Fruit fly (Drosophila melanogaster): ENCODE measurements around the gene Polr3H.

The Polr3H gene

DNA sequence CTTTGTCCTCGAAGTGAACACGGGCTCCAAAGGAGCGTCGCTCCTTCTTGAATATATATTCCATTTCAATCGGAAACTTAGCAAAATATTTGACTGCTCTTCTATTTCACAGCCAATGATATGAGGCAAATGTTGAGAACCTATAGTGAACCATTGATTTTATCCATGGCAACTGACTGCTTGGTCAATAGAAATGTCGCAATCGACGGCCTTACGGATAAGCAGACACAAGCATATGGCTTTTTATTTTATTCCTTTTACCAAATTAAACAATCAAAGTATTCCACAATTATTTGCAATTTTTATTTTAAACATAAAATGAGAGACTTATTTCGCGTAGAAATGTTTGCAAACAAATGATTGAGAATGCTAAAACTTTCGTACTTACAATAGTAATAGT, 50.6 kb downstream of the Polr3H start, which contains the start of gene Dnai2:
TSS of gene Dnai2 (minus strand) at position 101 of the 400 bp plus-strand sequence.
- TF ChIP-seq Dif (GFP tag; optimal IDR thresholded peaks at IDR 0.05; ENCODE audit: partially characterized antibody) (no peak), Abd-B (GFP tag; optimal IDR thresholded peaks at IDR 0.05) (no peak), fru (GFP tag; optimal IDR thresholded peaks at IDR 0.05) (no peak)
